Fruit fly (Drosophila melanogaster): ENCODE results near the gene bves.

The bves gene

dm6 chrX:21027929-21028575 lies 25.7 kb upstream of the bves start, which contains the start of gene CG1532 (continued):
- peak; percentile 24 for TF ChIP-seq trem (tag; optimal IDR thresholded peaks at IDR 0.05)
- no peak for TF ChIP-seq slbo (GFP tag; IDR thresholded peaks at IDR 0.05)
- TF ChIP-seq Lim3 (GFP tag; IDR thresholded peaks at IDR 0.05), result no peak
- TF ChIP-seq CG2678 (tag; optimal IDR thresholded peaks at IDR 0.05), result no peak
- no peak for TF ChIP-seq CG10431 (GFP tag; optimal IDR thresholded peaks at IDR 0.05)
- no peak for TF ChIP-seq CG10979 (tag; optimal IDR thresholded peaks at IDR 0.05)
- no peak for TF ChIP-seq CG1233 (GFP tag; optimal IDR thresholded peaks at IDR 0.05)
- TF ChIP-seq CG10267 (tag; optimal IDR thresholded peaks at IDR 0.05), result no peak
- no peak for TF ChIP-seq Hmx (GFP tag; optimal IDR thresholded peaks at IDR 0.05)
- TF ChIP-seq nom (GFP tag; optimal IDR thresholded peaks at IDR 0.05), result no peak
- no peak for TF ChIP-seq Oaz (GFP tag; IDR thresholded peaks at IDR 0.05)
- TF ChIP-seq bowl (GFP tag; IDR thresholded peaks at IDR 0.05), result no peak; the same call in 1 of the 2 replicates
- no peak for TF ChIP-seq shn (GFP tag; optimal IDR thresholded peaks at IDR 0.05)
- TF ChIP-seq so (GFP tag; IDR thresholded peaks at IDR 0.05), result 0 out of 3 replicates have a peak, but pooled peaks have one; percentile 15
- no peak for TF ChIP-seq kni (GFP tag; optimal IDR thresholded peaks at IDR 0.05)
- TF ChIP-seq inv (GFP tag; IDR thresholded peaks at IDR 0.05; ENCODE audit: partially characterized antibody), result peak; percentile 49; the same call in 1 of the 2 replicates
- no peak for TF ChIP-seq CG11093 (GFP tag; IDR thresholded peaks at IDR 0.05)
- TF ChIP-seq onecut (GFP tag; IDR thresholded peaks at IDR 0.05), result peak; percentile 46
- TF ChIP-seq ATbp (GFP tag; optimal IDR thresholded peaks at IDR 0.05), result no peak
- no peak for TF ChIP-seq stc (GFP tag; IDR thresholded peaks at IDR 0.05)
- TF ChIP-seq Hand (GFP tag; optimal IDR thresholded peaks at IDR 0.05), result no peak
- TF ChIP-seq CG13894 (tag; optimal IDR thresholded peaks at IDR 0.05), result no peak
- TF ChIP-seq schlank (tag; optimal IDR thresholded peaks at IDR 0.05), result no peak
- no peak for TF ChIP-seq CG10654 (GFP tag; optimal IDR thresholded peaks at IDR 0.05)
- no peak for TF ChIP-seq CG1792 (GFP tag; optimal IDR thresholded peaks at IDR 0.05)
- TF ChIP-seq CG7786 (GFP tag; optimal IDR thresholded peaks at IDR 0.05), result no peak
- TF ChIP-seq CG6254 (GFP tag; optimal IDR thresholded peaks at IDR 0.05), result no peak
- peak; percentile 30 for TF ChIP-seq Dp (GFP tag; optimal IDR thresholded peaks at IDR 0.05)
- peak; percentile 1 for TF ChIP-seq CTCF (GFP tag; optimal IDR thresholded peaks at IDR 0.05)
- TF ChIP-seq fu2 (GFP tag; optimal IDR thresholded peaks at IDR 0.05), result no peak
- TF ChIP-seq BtbVII (GFP tag; optimal IDR thresholded peaks at IDR 0.05), result no peak
- no peak for TF ChIP-seq Atf3 (GFP tag; optimal IDR thresholded peaks at IDR 0.05)
- no peak for TF ChIP-seq CG1024 (GFP tag; IDR thresholded peaks at IDR 0.05)
- peak; percentile 25 for TF ChIP-seq CG6813 (GFP tag; optimal IDR thresholded peaks at IDR 0.05)
- TF ChIP-seq tap (tag; optimal IDR thresholded peaks at IDR 0.05), result no peak
- no peak for TF ChIP-seq chif (GFP tag; optimal IDR thresholded peaks at IDR 0.05)
- TF ChIP-seq Optix (GFP tag; IDR thresholded peaks at IDR 0.05), result no peak
- TF ChIP-seq Poxn (GFP tag; IDR thresholded peaks at IDR 0.05), result no peak
- no peak for TF ChIP-seq cg (GFP tag; optimal IDR thresholded peaks at IDR 0.05)
- no peak for TF ChIP-seq C15 (GFP tag; IDR thresholded peaks at IDR 0.05)
- peak; percentile 57; the same call in 2 of the 3 replicates for TF ChIP-seq Opbp (GFP tag; IDR thresholded peaks at IDR 0.05; ENCODE audit: partially characterized antibody)
- peak; percentile 26 for TF ChIP-seq YL-1 (GFP tag; optimal IDR thresholded peaks at IDR 0.05)
- TF ChIP-seq odd (GFP tag; optimal IDR thresholded peaks at IDR 0.05), result no peak
- TF ChIP-seq ken (GFP tag; IDR thresholded peaks at IDR 0.05), result no peak
- TF ChIP-seq HmgZ (tag; optimal IDR thresholded peaks at IDR 0.05), result peak; percentile 51
- no peak for TF ChIP-seq lov (optimal IDR thresholded peaks at IDR 0.05)
- no peak for TF ChIP-seq lov (GFP tag; IDR thresholded peaks at IDR 0.05)
- no peak for TF ChIP-seq CG3407 (GFP tag; optimal IDR thresholded peaks at IDR 0.05)
- peak; percentile 64 for TF ChIP-seq mirr (GFP tag; optimal IDR thresholded peaks at IDR 0.05)
- no peak for TF ChIP-seq CG8089 (GFP tag; optimal IDR thresholded peaks at IDR 0.05)
- no peak for TF ChIP-seq hth (optimal IDR thresholded peaks at IDR 0.05)
- no peak for TF ChIP-seq tio (GFP tag; optimal IDR thresholded peaks at IDR 0.05)

All from whole organism, embryonic.